Fruit fly (Drosophila melanogaster) Kc167 (cell line): ENCODE data around the gene Mtpalpha.

Source experiments
- Myc ChIP-seq: fragments of >200 bp; optimal IDR thresholded peaks from 2 replicates; lab custom pipeline; 2017; ENCODE audit warnings: missing external identifiers
- Sin3A ChIP-seq: fragments of >200 bp; optimal IDR thresholded peaks from 2 replicates; lab custom pipeline; 2018; ENCODE audit warnings: missing external identifiers
- psq ChIP-seq: fragments of >200 bp; optimal IDR thresholded peaks from 2 replicates; lab custom pipeline; 2017; ENCODE audit warnings: missing external identifiers

dm6 chr2L:9569588-9570434, 6.8 kb downstream of the Mtpalpha start:
- TF ChIP-seq psq (no peak), Myc (lab: Kevin White, UChicago) (no peak), Sin3A (lab: Kevin White, UChicago) (no peak)
